Worm (Caenorhabditis elegans): Measurements from ENCODE around the gene F58H1.8.
A peak's percentile ranks its signal among the peaks of the same experiment; 100 is the strongest.

Gene F58H1.8

DNA sequence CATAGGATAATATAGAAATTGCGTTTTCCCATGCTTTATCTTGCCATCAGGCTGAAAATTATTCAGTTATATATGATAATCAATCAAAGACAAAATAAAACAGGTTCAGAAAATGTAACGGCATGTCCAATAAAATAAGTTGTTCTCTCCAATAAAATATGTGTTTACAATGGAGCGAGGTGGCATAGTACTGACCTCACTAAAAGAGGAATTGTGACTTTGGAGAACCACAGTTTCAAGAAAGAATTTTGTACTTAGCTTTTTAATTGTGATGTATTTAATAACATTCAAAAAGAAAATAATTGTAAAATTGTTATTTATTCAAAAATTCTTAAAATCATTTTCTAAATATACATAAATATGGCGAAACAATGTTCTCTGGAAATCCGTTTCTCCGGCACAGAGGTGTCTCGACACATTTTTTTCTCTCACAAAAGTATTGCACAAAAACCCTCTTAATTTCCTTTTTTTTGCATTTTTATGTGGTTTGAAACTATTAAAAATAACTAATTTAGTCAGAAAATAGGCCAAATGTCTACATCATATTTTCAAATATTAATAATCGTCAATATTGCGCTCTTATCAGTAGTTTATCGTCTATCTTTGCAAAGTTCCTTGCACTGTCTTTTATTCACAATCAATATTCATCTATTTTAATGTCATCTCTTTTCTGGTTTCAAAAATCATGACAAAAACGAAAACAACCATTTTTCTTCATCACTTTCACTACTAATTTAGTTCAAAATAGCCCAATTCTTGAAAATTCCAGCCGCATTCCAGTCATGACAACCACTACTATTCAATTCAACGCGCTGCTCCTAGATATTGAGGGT lies 1.5 kb upstream of the F58H1.8 start, which contains the start of the genes aman-2 and F58H1.3:
Gene aman-2, minus strand, starts transcription at position 51 of the 833 bp plus-strand sequence.
Gene F58H1.3, plus strand, starts transcription at position 783 of the 833 bp plus-strand sequence.
- no peak for TF ChIP-seq tbx-8 (GFP tag; optimal IDR thresholded peaks at IDR 0.05)
- TF ChIP-seq nhr-12 (tag; optimal IDR thresholded peaks at IDR 0.05) = no peak
- no peak for TF ChIP-seq pha-4 (tag; optimal IDR thresholded peaks at IDR 0.05)
- TF ChIP-seq nhr-76 (tag; optimal IDR thresholded peaks at IDR 0.05) = no peak
- no peak for TF ChIP-seq elt-1 (tag; optimal IDR thresholded peaks at IDR 0.05; ENCODE audit: borderline replicate concordance, insufficient read depth)
- peak; percentile 21 for TF ChIP-seq ceh-43 (GFP tag; optimal IDR thresholded peaks at IDR 0.05)
- no peak for TF ChIP-seq M03D4.4 (tag; optimal IDR thresholded peaks at IDR 0.05)
- TF ChIP-seq lin-13 (tag; optimal IDR thresholded peaks at IDR 0.05) = no peak
- TF ChIP-seq nhr-28 (tag; optimal IDR thresholded peaks at IDR 0.05) = no peak
- TF ChIP-seq lin-32 (GFP tag; optimal IDR thresholded peaks at IDR 0.05) = peak; percentile 3
- no peak for TF ChIP-seq sem-2 (GFP tag; optimal IDR thresholded peaks at IDR 0.05)
- TF ChIP-seq ceh-39 (tag; optimal IDR thresholded peaks at IDR 0.05) = peak; percentile 44
- TF ChIP-seq lsy-2 (tag; optimal IDR thresholded peaks at IDR 0.05) = peak; percentile 31
- TF ChIP-seq ham-2 (GFP tag; optimal IDR thresholded peaks at IDR 0.05) = no peak
- peak; percentile 51 for TF ChIP-seq cnd-1 (tag; optimal IDR thresholded peaks at IDR 0.05)
- peak; percentile 44 for TF ChIP-seq ces-1 (GFP tag; optimal IDR thresholded peaks at IDR 0.05)
- no peak for TF ChIP-seq unc-120 (tag; optimal IDR thresholded peaks at IDR 0.05; ENCODE audit: poor library complexity, severe bottlenecking)
- no peak for TF ChIP-seq blmp-1 (tag; optimal IDR thresholded peaks at IDR 0.05)
- no peak for TF ChIP-seq ztf-11 (tag; optimal IDR thresholded peaks at IDR 0.05)
- TF ChIP-seq nhr-237 (tag; optimal IDR thresholded peaks at IDR 0.05) = peak; percentile 81
- no peak for TF ChIP-seq unc-39 (tag; optimal IDR thresholded peaks at IDR 0.05)
- no peak for TF ChIP-seq ceh-83 (GFP tag; optimal IDR thresholded peaks at IDR 0.05)
- no peak for TF ChIP-seq zip-8 (tag; optimal IDR thresholded peaks at IDR 0.05)
- no peak for TF ChIP-seq snpc-4 (tag; optimal IDR thresholded peaks at IDR 0.05)
- TF ChIP-seq mab-5 (tag; optimal IDR thresholded peaks at IDR 0.05) = no peak
- TF ChIP-seq flh-1 (GFP tag; optimal IDR thresholded peaks at IDR 0.05) = no peak
- TF ChIP-seq hlh-1 (tag; optimal IDR thresholded peaks at IDR 0.05) = no peak
- TF ChIP-seq drap-1 (GFP tag; optimal IDR thresholded peaks at IDR 0.05) = no peak
- no peak for TF ChIP-seq elt-3 (tag; optimal IDR thresholded peaks at IDR 0.05)
- no peak for TF ChIP-seq nhr-2 (tag; optimal IDR thresholded peaks at IDR 0.05)
- no peak for TF ChIP-seq mls-2 (tag; optimal IDR thresholded peaks at IDR 0.05)
- peak; percentile 8 for TF ChIP-seq bed-3 (GFP tag; optimal IDR thresholded peaks at IDR 0.05)
- no peak for TF ChIP-seq unc-62 (GFP tag; optimal IDR thresholded peaks at IDR 0.05)
- peak; percentile 55 for TF ChIP-seq sptf-1 (tag; optimal IDR thresholded peaks at IDR 0.05)
- peak; percentile 46 for TF ChIP-seq mep-1 (tag; optimal IDR thresholded peaks at IDR 0.05)

DNA sequence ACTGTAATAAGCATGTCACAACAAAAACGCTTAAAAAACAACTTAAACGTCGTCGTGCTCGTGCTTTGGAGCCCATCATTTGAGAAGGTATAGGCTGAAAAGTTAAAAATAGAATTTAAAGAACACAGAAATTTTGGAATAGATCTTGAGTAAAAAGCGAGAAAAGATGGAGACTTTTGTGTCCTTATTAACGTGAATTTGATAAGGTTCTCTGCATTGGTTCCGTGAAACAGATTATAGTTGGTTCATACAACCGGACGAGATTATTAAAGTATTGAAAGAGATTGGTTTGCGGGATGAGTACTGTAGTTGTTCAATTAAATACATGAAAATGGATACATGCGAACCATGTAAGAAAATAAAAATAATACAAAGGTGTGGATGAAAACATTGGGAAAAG lies 2.8 kb downstream of the F58H1.8 start, which contains the start of gene gpla-1:
Gene gpla-1, minus strand, starts transcription at position 101 of the 400 bp plus-strand sequence.
- TF ChIP-seq nhr-28 (tag; optimal IDR thresholded peaks at IDR 0.05) = no peak
- no peak for TF ChIP-seq ztf-11 (tag; optimal IDR thresholded peaks at IDR 0.05)
- TF ChIP-seq M03D4.4 (tag; optimal IDR thresholded peaks at IDR 0.05) = no peak
- TF ChIP-seq ceh-39 (tag; optimal IDR thresholded peaks at IDR 0.05) = no peak
- no peak for TF ChIP-seq elt-1 (tag; optimal IDR thresholded peaks at IDR 0.05; ENCODE audit: borderline replicate concordance, insufficient read depth)
- TF ChIP-seq unc-120 (tag; optimal IDR thresholded peaks at IDR 0.05; ENCODE audit: poor library complexity, severe bottlenecking) = no peak
- no peak for TF ChIP-seq elt-3 (tag; optimal IDR thresholded peaks at IDR 0.05)
- no peak for TF ChIP-seq cnd-1 (tag; optimal IDR thresholded peaks at IDR 0.05)
- TF ChIP-seq mab-5 (tag; optimal IDR thresholded peaks at IDR 0.05) = no peak
- TF ChIP-seq tbx-8 (GFP tag; optimal IDR thresholded peaks at IDR 0.05) = no peak

- TF ChIP-seq sem-2 (GFP tag; optimal IDR thresholded peaks at IDR 0.05) (no peak), sptf-1 (tag; optimal IDR thresholded peaks at IDR 0.05) (no peak), pha-4 (tag; optimal IDR thresholded peaks at IDR 0.05) (no peak), ham-2 (GFP tag; optimal IDR thresholded peaks at IDR 0.05) (no peak), mep-1 (tag; optimal IDR thresholded peaks at IDR 0.05) (no peak), unc-120 (tag; optimal IDR thresholded peaks at IDR 0.05; ENCODE audit: poor library complexity, severe bottlenecking) (no peak), ceh-83 (GFP tag; optimal IDR thresholded peaks at IDR 0.05) (no peak), M03D4.4 (tag; optimal IDR thresholded peaks at IDR 0.05) (no peak), nhr-76 (tag; optimal IDR thresholded peaks at IDR 0.05) (no peak), ces-1 (GFP tag; optimal IDR thresholded peaks at IDR 0.05) (no peak), unc-39 (tag; optimal IDR thresholded peaks at IDR 0.05) (no peak), mls-2 (tag; optimal IDR thresholded peaks at IDR 0.05) (no peak), mab-5 (tag; optimal IDR thresholded peaks at IDR 0.05) (no peak), lin-32 (GFP tag; optimal IDR thresholded peaks at IDR 0.05) (no peak)
Observed at ce11 chrV:11940329-11940728, 5.4 kb downstream of the F58H1.8 start.
